Fruit fly (Drosophila melanogaster) whole organism, embryonic: ENCODE data around the gene TwdlK.

Source experiments
- CG12769 ChIP-seq: fragments of 200-800 bp; sonication (Bioruptor generic); optimal IDR thresholded peaks from 2 replicates; lab custom pipeline; 2019; ENCODE audit warnings: missing biosample characterization, mild to moderate bottlenecking, missing genetic modification characterization, moderate library complexity
- CG13424 ChIP-seq: fragments of 200-800 bp; sonication (Bioruptor generic); optimal IDR thresholded peaks from 2 replicates; lab custom pipeline; 2019; ENCODE audit warnings: missing biosample characterization, mild to moderate bottlenecking, missing genetic modification characterization, moderate library complexity
- CG14014 ChIP-seq: fragments of 200-800 bp; sonication (Bioruptor generic); IDR thresholded peaks from 2 replicates; pipeline ENCODE4 v1.3.6; 2022; ENCODE audit warnings: missing biosample characterization, missing genetic modification characterization
- CG17612 ChIP-seq: fragments of 200-800 bp; sonication (Bioruptor generic); IDR thresholded peaks from 2 replicates; pipeline ENCODE4 v1.3.6; 2022; ENCODE audit warnings: missing biosample characterization, missing genetic modification characterization
- CG18599 ChIP-seq: fragments of 200-800 bp; sonication (Bioruptor generic); optimal IDR thresholded peaks from 3 replicates; lab custom pipeline; 2017; ENCODE audit warnings: missing biosample characterization, missing genetic modification characterization, mild to moderate bottlenecking, moderate library complexity, missing genetic modification reagents
- CG2875 ChIP-seq: fragments of 200-800 bp; sonication (Bioruptor generic); optimal IDR thresholded peaks from 2 replicates; lab custom pipeline; 2017; ENCODE audit warnings: missing biosample characterization, mild to moderate bottlenecking, missing genetic modification characterization, missing genetic modification reagents
- CG34422 ChIP-seq: fragments of 200-800 bp; sonication (Bioruptor generic); IDR thresholded peaks from 3 replicates; pipeline ENCODE4 v1.3.6; 2022; ENCODE audit warnings: missing biosample characterization, missing genetic modification characterization
- CG4730 ChIP-seq: fragments of 200-800 bp; sonication (Bioruptor generic); IDR thresholded peaks from 2 replicates; pipeline ENCODE4 v1.3.6; 2022; ENCODE audit warnings: missing biosample characterization, missing genetic modification characterization
- CG6175 ChIP-seq: fragments of 200-800 bp; sonication (Bioruptor generic); IDR thresholded peaks from 3 replicates; pipeline ENCODE4 v1.3.6; 2022; ENCODE audit warnings: missing biosample characterization, missing genetic modification characterization
- CG6813 ChIP-seq: fragments of 200-800 bp; sonication (Bioruptor generic); optimal IDR thresholded peaks from 2 replicates; lab custom pipeline; 2017; ENCODE audit warnings: missing biosample characterization, missing genetic modification characterization, mild to moderate bottlenecking, moderate library complexity, missing genetic modification reagents
- CG7839 ChIP-seq: fragments of 200-800 bp; sonication (Bioruptor generic); optimal IDR thresholded peaks from 3 replicates; lab custom pipeline; 2018; ENCODE audit warnings: missing biosample characterization, mild to moderate bottlenecking, missing genetic modification characterization, moderate library complexity
- CG8765 ChIP-seq: fragments of 200-800 bp; sonication (Bioruptor generic); IDR thresholded peaks from 2 replicates; pipeline ENCODE4 v1.3.6; 2022; ENCODE audit warnings: missing biosample characterization, missing genetic modification characterization
- CG9437 ChIP-seq: fragments of 200-800 bp; sonication (Bioruptor generic); optimal IDR thresholded peaks from 2 replicates; lab custom pipeline; 2018; ENCODE audit warnings: missing biosample characterization, mild to moderate bottlenecking, missing genetic modification characterization
- Deaf1 ChIP-seq: fragments of 200-800 bp; optimal IDR thresholded peaks from 3 replicates; lab custom pipeline; 2019; ENCODE audit warnings: missing biosample characterization, mild to moderate bottlenecking, missing genetic modification characterization, moderate library complexity
- E2f1 ChIP-seq: fragments of 200-800 bp; sonication (Bioruptor generic); IDR thresholded peaks from 2 replicates; pipeline ENCODE4 v1.3.6; 2022; ENCODE audit warnings: missing biosample characterization, missing genetic modification characterization
- Gug ChIP-seq: fragments of 200-800 bp; sonication (Bioruptor generic); IDR thresholded peaks from 4 replicates; pipeline ENCODE4 v1.3.6; 2022; ENCODE audit warnings: missing biosample characterization, missing genetic modification characterization
- HLH54F ChIP-seq: fragments of 200-800 bp; sonication (Bioruptor generic); optimal IDR thresholded peaks from 3 replicates; lab custom pipeline; 2016; ENCODE audit warnings: missing biosample characterization, missing genetic modification characterization
- Pdp1 ChIP-seq, 2 experiments: fragments of 200-800 bp; sonication (Bioruptor generic); optimal IDR thresholded peaks; 3 replicates each; lab custom pipeline; 2016; ENCODE audit warnings: missing biosample characterization in 2 of 2, missing genetic modification characterization in 2 of 2, mild to moderate bottlenecking in 1 of 2, moderate library complexity in 1 of 2
- Sox102F ChIP-seq: fragments of 200-800 bp; sonication (Bioruptor generic); optimal IDR thresholded peaks from 2 replicates; lab custom pipeline; 2018; ENCODE audit warnings: missing biosample characterization, mild to moderate bottlenecking, missing genetic modification characterization, moderate library complexity
- Sry-δ ChIP-seq: fragments of 200-800 bp; sonication (Bioruptor generic); optimal IDR thresholded peaks from 2 replicates; lab custom pipeline; 2016; ENCODE audit warnings: missing biosample characterization, missing genetic modification characterization
- abd-A ChIP-seq: fragments of 200-800 bp; sonication (Bioruptor generic); optimal IDR thresholded peaks from 3 replicates; lab custom pipeline; 2019; ENCODE audit warnings: missing biosample characterization, mild to moderate bottlenecking, missing genetic modification characterization, moderate library complexity
- ara ChIP-seq: fragments of 200-800 bp; sonication (Bioruptor generic); IDR thresholded peaks from 2 replicates; pipeline ENCODE4 v1.3.6; 2022; ENCODE audit warnings: missing biosample characterization, missing genetic modification characterization
- caup ChIP-seq: fragments of 200-800 bp; sonication (Bioruptor generic); optimal IDR thresholded peaks from 3 replicates; lab custom pipeline; 2017; ENCODE audit warnings: missing biosample characterization, mild to moderate bottlenecking, missing genetic modification characterization, moderate library complexity; ENCODE audit not compliant: severe bottlenecking
- chif ChIP-seq, 2 experiments: fragments of 200-800 bp; sonication (Bioruptor generic); optimal IDR thresholded peaks; 3 replicates each; lab custom pipeline; 2016; ENCODE audit warnings: missing biosample characterization in 2 of 2, missing genetic modification characterization in 2 of 2
- chinmo ChIP-seq: fragments of 200-800 bp; sonication (Bioruptor generic); IDR thresholded peaks from 4 replicates; pipeline ENCODE4 v1.3.6; 2022; ENCODE audit warnings: missing biosample characterization, missing genetic modification characterization; ENCODE audit not compliant: partially characterized antibody
- corto ChIP-seq: fragments of 200-800 bp; sonication (Bioruptor generic); optimal IDR thresholded peaks from 2 replicates; lab custom pipeline; 2016; ENCODE audit warnings: missing biosample characterization, mild to moderate bottlenecking, missing genetic modification characterization, moderate library complexity
- danr ChIP-seq: fragments of 200-800 bp; sonication (Bioruptor generic); IDR thresholded peaks from 2 replicates; pipeline ENCODE4 v1.3.6; 2022; ENCODE audit warnings: missing biosample characterization, missing genetic modification characterization
- disco-r ChIP-seq: fragments of 200-800 bp; sonication (Bioruptor generic); optimal IDR thresholded peaks from 2 replicates; lab custom pipeline; 2016; ENCODE audit warnings: missing biosample characterization, missing genetic modification characterization
- eve ChIP-seq, 2 experiments: fragments of >200 bp; optimal IDR thresholded peaks; 2 replicates each; lab custom pipeline; 2017; ENCODE audit warnings: missing biosample characterization in 2 of 2, missing genetic modification characterization in 2 of 2
- ewg ChIP-seq: fragments of 200-800 bp; sonication (Bioruptor generic); optimal IDR thresholded peaks from 3 replicates; lab custom pipeline; 2017; ENCODE audit warnings: mild to moderate bottlenecking, missing biosample characterization, missing genetic modification reagents, missing genetic modification characterization
- fru ChIP-seq: fragments of >200 bp; optimal IDR thresholded peaks from 2 replicates; lab custom pipeline; 2017
- grn ChIP-seq: fragments of 200-800 bp; sonication (Bioruptor generic); optimal IDR thresholded peaks from 3 replicates; lab custom pipeline; 2017; ENCODE audit warnings: missing biosample characterization, missing genetic modification characterization
- gro ChIP-seq: fragments of 200-800 bp; sonication (Bioruptor generic); optimal IDR thresholded peaks from 2 replicates; lab custom pipeline; 2016; ENCODE audit warnings: missing biosample characterization, missing genetic modification characterization
- gsb-n ChIP-seq: fragments of 200-800 bp; sonication (Bioruptor generic); optimal IDR thresholded peaks from 3 replicates; lab custom pipeline; 2018; ENCODE audit warnings: missing biosample characterization, mild to moderate bottlenecking, missing genetic modification characterization
- h ChIP-seq: fragments of >200 bp; optimal IDR thresholded peaks from 2 replicates; lab custom pipeline; 2017
- ind ChIP-seq: fragments of 200-800 bp; sonication (Bioruptor generic); optimal IDR thresholded peaks from 3 replicates; lab custom pipeline; 2016; ENCODE audit warnings: missing biosample characterization, missing genetic modification characterization
- luna ChIP-seq: fragments of 200-800 bp; sonication (Bioruptor generic); optimal IDR thresholded peaks from 2 replicates; lab custom pipeline; 2016; ENCODE audit warnings: missing biosample characterization, missing genetic modification characterization
- oc ChIP-seq: fragments of 200-800 bp; sonication (Bioruptor generic); optimal IDR thresholded peaks from 2 replicates; lab custom pipeline; 2018; ENCODE audit warnings: missing biosample characterization, mild to moderate bottlenecking, missing genetic modification characterization, moderate library complexity
- pita ChIP-seq: fragments of 200-800 bp; sonication (Bioruptor generic); optimal IDR thresholded peaks from 2 replicates; lab custom pipeline; 2017; ENCODE audit warnings: missing biosample characterization, mild to moderate bottlenecking, missing genetic modification characterization
- pnt ChIP-seq: fragments of 200-800 bp; sonication (Bioruptor generic); optimal IDR thresholded peaks from 3 replicates; lab custom pipeline; 2016; ENCODE audit warnings: missing biosample characterization, missing genetic modification characterization
- salm ChIP-seq: fragments of 200-800 bp; sonication (Bioruptor generic); optimal IDR thresholded peaks from 2 replicates; lab custom pipeline; 2018; ENCODE audit warnings: missing biosample characterization, mild to moderate bottlenecking, missing genetic modification characterization
- scrt ChIP-seq: fragments of 200-800 bp; sonication (Bioruptor generic); optimal IDR thresholded peaks from 2 replicates; lab custom pipeline; 2018; ENCODE audit warnings: missing biosample characterization, mild to moderate bottlenecking, missing genetic modification characterization, moderate library complexity
- sd ChIP-seq: fragments of 200-800 bp; sonication (Bioruptor generic); optimal IDR thresholded peaks from 3 replicates; lab custom pipeline; 2018; ENCODE audit warnings: missing biosample characterization, mild to moderate bottlenecking, missing genetic modification characterization, moderate library complexity
- sens ChIP-seq: fragments of 200-800 bp; sonication (Bioruptor generic); peaks from one replicate; lab custom pipeline; 2016; ENCODE audit warnings: missing biosample characterization, missing genetic modification characterization
- tin ChIP-seq: fragments of 200-800 bp; sonication (Bioruptor generic); optimal IDR thresholded peaks from 3 replicates; lab custom pipeline; 2016; ENCODE audit warnings: missing biosample characterization, missing genetic modification characterization
- tll ChIP-seq, 2 experiments: fragments of 200-800 bp in 1 of 2; fragments of >200 bp in 1 of 2; sonication (Bioruptor generic) in 1 of 2; optimal IDR thresholded peaks; 2 replicates each; lab custom pipeline; 2017 to 2019; ENCODE audit warnings: missing biosample characterization in 2 of 2, missing genetic modification characterization in 2 of 2, mild to moderate bottlenecking in 1 of 2, moderate library complexity in 1 of 2
- zen ChIP-seq: fragments of 200-800 bp; sonication (Bioruptor generic); optimal IDR thresholded peaks from 3 replicates; lab custom pipeline; 2018; ENCODE audit warnings: missing biosample characterization, mild to moderate bottlenecking, missing genetic modification characterization, moderate library complexity

The TwdlK gene

DNA sequence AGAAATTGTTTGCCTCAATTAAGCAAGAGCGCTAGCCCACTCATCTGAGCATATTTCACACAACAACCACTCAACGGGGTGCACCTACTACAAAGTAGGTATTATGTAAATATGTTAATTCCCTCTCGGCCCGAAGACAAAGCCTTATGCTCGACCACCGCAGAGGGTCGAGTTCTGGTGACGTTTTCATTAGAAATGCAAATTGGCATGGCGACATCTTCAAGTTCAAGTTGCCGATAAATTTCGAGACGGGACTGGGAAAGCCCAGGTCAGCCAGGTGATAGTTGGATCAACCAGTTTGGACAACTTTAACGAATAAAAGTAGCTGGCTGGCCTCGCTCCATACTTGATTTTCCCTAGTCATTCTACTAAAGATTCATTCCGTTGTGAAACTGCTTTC lies 13.1 kb downstream of the TwdlK start (continued):
- TF ChIP-seq CG9437 (GFP tag; lab: Kevin White, UChicago) (no peak), gsb-n (tag; lab: Kevin White, UChicago) (no peak), ind (GFP tag; lab: Kevin White, UChicago) (no peak), caup (GFP tag; lab: Kevin White, UChicago) (no peak), CG18599 (GFP tag; lab: Kevin White, UChicago) (no peak), chinmo (peak; percentile 81; the same call in 2 of the 4 replicates), CG4730 (GFP tag; lab: Robert Waterston, UW) (no peak), salm (tag; lab: Kevin White, UChicago) (no peak), tin (GFP tag; lab: Kevin White, UChicago) (no peak), CG12769 (tag; lab: Kevin White, UChicago) (peak; percentile 88), eve (GFP tag; optimal IDR thresholded peaks at IDR 0.05; lab: Kevin White, UChicago) (no peak), oc (tag; lab: Kevin White, UChicago) (peak; percentile 41)

DNA sequence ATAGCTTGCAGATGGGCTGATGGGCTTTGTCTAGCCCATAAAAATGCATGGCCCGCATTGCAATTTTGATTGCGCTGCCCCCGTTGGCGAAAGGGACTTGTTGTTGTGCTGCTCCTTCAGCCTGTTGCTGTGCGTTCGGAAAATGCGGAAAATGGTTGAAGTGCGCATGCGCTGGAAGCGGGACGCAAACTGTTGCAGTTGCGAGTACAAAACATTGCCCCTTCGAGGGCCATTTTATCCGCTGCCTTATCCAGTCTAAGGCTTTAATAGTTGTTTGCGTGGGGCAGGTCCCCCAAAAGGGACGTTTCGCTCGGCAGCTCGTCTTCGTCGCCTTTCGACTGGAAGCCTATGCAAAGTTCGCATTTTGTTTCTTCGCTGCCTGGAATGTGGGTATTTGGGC lies 22.0 kb downstream of the TwdlK start:
- TF ChIP-seq Deaf1 (tag; lab: Kevin White, UChicago) = peak; percentile 82
- TF ChIP-seq scrt = peak; percentile 97
- TF ChIP-seq CG17612 (GFP tag; lab: Robert Waterston, UW) = no peak
- TF ChIP-seq abd-A (tag; lab: Kevin White, UChicago) = peak; percentile 28
- peak; percentile 70 for TF ChIP-seq ewg (GFP tag; lab: Kevin White, UChicago)
- TF ChIP-seq CG14014 (GFP tag; lab: Robert Waterston, UW) = no peak
- TF ChIP-seq CG6175 (GFP tag; lab: Robert Waterston, UW) = no peak
- TF ChIP-seq HLH54F (GFP tag; lab: Kevin White, UChicago) = no peak

DNA sequence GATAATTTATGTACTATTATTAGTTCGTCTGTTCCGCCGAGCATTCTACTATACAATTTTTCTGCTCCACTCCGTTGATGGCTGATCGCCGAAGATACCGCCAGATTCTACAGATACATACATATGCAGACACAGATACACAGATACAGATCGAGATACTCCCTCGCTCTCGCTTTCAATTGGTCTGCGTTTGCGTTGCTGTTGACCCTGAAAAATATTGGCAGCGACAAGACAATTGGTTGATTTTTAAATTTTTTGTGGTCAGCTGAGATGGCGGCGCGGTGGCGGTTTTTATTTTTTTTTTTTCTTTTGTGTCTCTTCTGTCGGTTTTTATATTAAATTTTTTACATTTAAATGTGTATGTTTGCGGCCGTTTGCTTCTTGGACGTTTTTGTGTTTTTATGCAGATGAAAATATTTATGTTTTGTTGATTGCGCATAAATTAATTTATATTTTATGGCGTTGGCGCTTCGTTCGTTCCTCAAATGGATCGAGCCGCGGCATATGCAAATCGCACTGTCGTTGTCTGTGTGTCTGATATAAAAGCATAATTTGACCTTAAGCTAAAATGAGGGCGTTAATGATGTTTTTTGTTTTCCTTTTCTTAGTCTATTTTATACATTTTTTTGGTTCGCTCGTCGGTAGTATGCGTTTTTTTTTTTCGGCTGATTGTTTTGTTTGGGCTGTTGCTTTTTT lies 34.5 kb downstream of the TwdlK start:
- TF ChIP-seq danr (GFP tag; lab: Robert Waterston, UW) (no peak), grn (peak; percentile 15), CG2875 (GFP tag; lab: Kevin White, UChicago) (no peak), sens (peak; percentile 36), sd (peak; percentile 26), CG8765 (no peak), E2f1 (GFP tag; lab: Robert Waterston, UW) (no peak), pnt (no peak), CG6813 (no peak), CG34422 (GFP tag; lab: Robert Waterston, UW) (no peak), Pdp1 (GFP tag; optimal IDR thresholded peaks at IDR 0.05; lab: Kevin White, UChicago) (no peak), zen (tag; lab: Kevin White, UChicago) (no peak), gro (GFP tag; lab: Kevin White, UChicago) (no peak), disco-r (no peak), h (lab: Kevin White, UChicago) (no peak), CG13424 (no peak), ara (GFP tag; lab: Robert Waterston, UW) (no peak), luna (GFP tag; lab: Kevin White, UChicago) (no peak), Sry-δ (GFP tag; lab: Kevin White, UChicago) (no peak), tll (GFP tag; optimal IDR thresholded peaks at IDR 0.05; lab: Kevin White, UChicago) (no peak), fru (lab: Kevin White, UChicago) (no peak), CG7839 (no peak), Sox102F (GFP tag; lab: Kevin White, UChicago) (no peak), abd-A (tag; lab: Kevin White, UChicago) (peak; percentile 91), chinmo (peak; percentile 81; the same call in 1 of the 4 replicates), pita (no peak), chif (GFP tag; optimal IDR thresholded peaks at IDR 0.05; lab: Kevin White, UChicago) (no peak), corto (GFP tag; lab: Kevin White, UChicago) (no peak), salm (tag; lab: Kevin White, UChicago) (peak; percentile 7), Gug (GFP tag; lab: Robert Waterston, UW) (no peak)
